Worm (Caenorhabditis elegans) whole organism, L1 larva: ENCODE measurements around the gene T02G5.3.

ENCODE experiments used
- C16A3.4 ChIP-seq: fragments of 150-350 bp; optimal IDR thresholded peaks from 2 replicates; lab custom pipeline; 2014; ENCODE audit warnings: missing biosample characterization, missing genetic modification characterization
- ama-1 ChIP-seq: fragments of 150-350 bp; optimal IDR thresholded peaks from 2 replicates; lab custom pipeline; 2014
- lin-14 ChIP-seq: fragments of 200-800 bp; sonication (Bioruptor generic); optimal IDR thresholded peaks from 2 replicates; lab custom pipeline; 2018; ENCODE audit warnings: mild to moderate bottlenecking, missing genetic modification characterization, moderate library complexity, missing compliant biosample characterization
- mef-2 ChIP-seq: fragments of 150-350 bp; optimal IDR thresholded peaks from 2 replicates; lab custom pipeline; 2014; ENCODE audit warnings: missing biosample characterization, missing genetic modification characterization
- nhr-20 ChIP-seq: sonication (generic microtip); optimal IDR thresholded peaks from 2 replicates; lab custom pipeline; 2016; ENCODE audit warnings: mild to moderate bottlenecking, missing genetic modification characterization, missing compliant biosample characterization
- nhr-237 ChIP-seq: fragments of 150-350 bp; optimal IDR thresholded peaks from 2 replicates; lab custom pipeline; 2014; ENCODE audit warnings: missing biosample characterization, missing genetic modification characterization
- nhr-28 ChIP-seq: fragments of 150-350 bp; optimal IDR thresholded peaks from 2 replicates; lab custom pipeline; 2014; ENCODE audit warnings: missing biosample characterization, missing genetic modification characterization
- nhr-90 ChIP-seq: sonication (generic microtip); optimal IDR thresholded peaks from 2 replicates; lab custom pipeline; 2016; ENCODE audit warnings: mild to moderate bottlenecking, missing genetic modification characterization, missing compliant biosample characterization; ENCODE audit not compliant: poor library complexity
- skn-1 ChIP-seq: fragments of 150-350 bp; optimal IDR thresholded peaks from 2 replicates; lab custom pipeline; 2014; ENCODE audit warnings: missing biosample characterization, missing genetic modification characterization
- unc-62 ChIP-seq: fragments of 150-350 bp; optimal IDR thresholded peaks from 2 replicates; lab custom pipeline; 2014; ENCODE audit warnings: missing biosample characterization, missing genetic modification reagents, missing genetic modification characterization
- zag-1 ChIP-seq: fragments of 150-350 bp; optimal IDR thresholded peaks from 2 replicates; lab custom pipeline; 2014; ENCODE audit warnings: missing biosample characterization, missing genetic modification characterization
- ztf-11 ChIP-seq, 2 experiments: sonication (generic microtip); optimal IDR thresholded peaks; 2 replicates each; lab custom pipeline; 2016 to 2017; ENCODE audit warnings: missing genetic modification characterization in 2 of 2, missing biosample characterization in 1 of 2, missing compliant biosample characterization in 1 of 2

- TF ChIP-seq unc-62 (GFP tag; lab: Kevin White, UChicago): no peak
- no peak for TF ChIP-seq nhr-28 (tag; lab: Kevin White, UChicago)
- TF ChIP-seq ama-1 (lab: Kevin White, UChicago): no peak
- no peak for TF ChIP-seq zag-1 (tag; lab: Kevin White, UChicago)
- TF ChIP-seq nhr-237 (tag; lab: Kevin White, UChicago): no peak
- TF ChIP-seq mef-2: no peak
- TF ChIP-seq C16A3.4 (tag; lab: Kevin White, UChicago): no peak
- TF ChIP-seq skn-1 (tag; lab: Kevin White, UChicago): no peak
- TF ChIP-seq nhr-90 (tag; lab: Kevin White, UChicago): no peak
- TF ChIP-seq nhr-20 (tag; lab: Kevin White, UChicago): no peak
- no peak for TF ChIP-seq ztf-11 (tag; optimal IDR thresholded peaks at IDR 0.05; lab: Kevin White, UChicago)
- TF ChIP-seq lin-14: no peak
These were observed 39.5 kb upstream of the T02G5.3 start, which contains the start of gene ZK1127.4 for ce11 chrII:7053649-7054048.
